Fruit fly (Drosophila melanogaster) S2 (cell line): ENCODE results near the gene NELF-B.

Experiments used
- CG8478 ChIP-seq: fragments of >200 bp; optimal IDR thresholded peaks from 2 replicates; lab custom pipeline; 2018
- CTCF ChIP-seq, 2 experiments: fragments of >200 bp; optimal IDR thresholded peaks; 2 replicates each; lab custom pipeline; 2018

dm6 chrX:7698000-7698896 is 29.9 kb downstream of the NELF-B start:
- TF ChIP-seq CG8478 (lab: Kevin White, UChicago) (no peak), CTCF (optimal IDR thresholded peaks at IDR 0.05; lab: Kevin White, UChicago) (no peak)
